Fruit fly (Drosophila melanogaster): ENCODE data around the gene MED27.

MED27 gene

dm6 chr3R:5624115-5624878 is 30.6 kb upstream of the MED27 start, which contains the start of the genes Dph4, Spec2 and RpL13A:
TSS of gene Dph4 (minus strand) at chr3R:5624125.
TSS of gene Spec2 (minus strand) at chr3R:5624125.
TSS of gene RpL13A (plus strand) at chr3R:5624474.
- TF ChIP-seq CG8478 (optimal IDR thresholded peaks at IDR 0.05), result no peak
- peak; percentile 47 to 55 for TF ChIP-seq CTCF (optimal IDR thresholded peaks at IDR 0.05)

- no peak for TF ChIP-seq CTCF (optimal IDR thresholded peaks at IDR 0.05)
- no peak for TF ChIP-seq CG8478 (optimal IDR thresholded peaks at IDR 0.05)
Measured at dm6 chr3R:5627552-5627951, 27.4 kb upstream of the MED27 start, which contains the start of gene CG31551. TSS of gene CG31551 (plus strand) at chr3R:5627852.

dm6 chr3R:5632182-5632581 is 22.8 kb upstream of the MED27 start, which contains the start of gene CG31549:
TSS of gene CG31549 (plus strand) at chr3R:5632192.
- TF ChIP-seq CTCF (optimal IDR thresholded peaks at IDR 0.05) (no peak), CG8478 (optimal IDR thresholded peaks at IDR 0.05) (no peak)

- TF ChIP-seq CG8478 (optimal IDR thresholded peaks at IDR 0.05) (no peak), CTCF (optimal IDR thresholded peaks at IDR 0.05) (no peak)
Measured at dm6 chr3R:5633437-5633836, 21.5 kb upstream of the MED27 start, which contains the start of gene CG12171. TSS of gene CG12171 (plus strand) at chr3R:5633627.

dm6 chr3R:5635524-5635923 is 19.4 kb upstream of the MED27 start, which contains the start of gene CG31546:
TSS of gene CG31546 (minus strand) at chr3R:5635624.
- TF ChIP-seq CG8478 (optimal IDR thresholded peaks at IDR 0.05), result no peak
- no peak for TF ChIP-seq CTCF (optimal IDR thresholded peaks at IDR 0.05)

- TF ChIP-seq CTCF (optimal IDR thresholded peaks at IDR 0.05), result no peak
- no peak for TF ChIP-seq CG8478 (optimal IDR thresholded peaks at IDR 0.05)
Measured at dm6 chr3R:5636519-5637430, 18.2 kb upstream of the MED27 start, which contains the start of the genes CG31548 and CG12170. TSS of gene CG31548 (minus strand) at chr3R:5636852. TSS of gene CG12170 (plus strand) at chr3R:5637234.

dm6 chr3R:5643421-5643820 is 11.5 kb upstream of the MED27 start:
- no peak for TF ChIP-seq CG8478 (optimal IDR thresholded peaks at IDR 0.05)
- no peak for TF ChIP-seq CTCF (optimal IDR thresholded peaks at IDR 0.05)

- TF ChIP-seq CG8478 (optimal IDR thresholded peaks at IDR 0.05) (no peak), CTCF (optimal IDR thresholded peaks at IDR 0.05) (no peak)
Measured at dm6 chr3R:5647705-5648568, 7.0 kb upstream of the MED27 start.

dm6 chr3R:5648569-5649476 is 6.1 kb upstream of the MED27 start, which contains the start of the genes MTA1-like and Sec23:
TSS of gene MTA1-like (minus strand) at chr3R:5648738.
TSS of gene Sec23 (plus strand) at chr3R:5649065.
- no peak for TF ChIP-seq CG8478 (optimal IDR thresholded peaks at IDR 0.05)
- no peak for TF ChIP-seq CTCF (optimal IDR thresholded peaks at IDR 0.05)

dm6 chr3R:5649903-5650302 is 5.0 kb upstream of the MED27 start:
- TF ChIP-seq CG8478 (optimal IDR thresholded peaks at IDR 0.05), result no peak
- no peak for TF ChIP-seq CTCF (optimal IDR thresholded peaks at IDR 0.05)

- no peak for TF ChIP-seq CTCF (optimal IDR thresholded peaks at IDR 0.05)
- no peak for TF ChIP-seq CG8478 (optimal IDR thresholded peaks at IDR 0.05)
Measured at dm6 chr3R:5653887-5654286, 1.1 kb upstream of the MED27 start.

- no peak for TF ChIP-seq CTCF (optimal IDR thresholded peaks at IDR 0.05)
- no peak for TF ChIP-seq CG8478 (optimal IDR thresholded peaks at IDR 0.05)
Measured at dm6 chr3R:5658984-5659802, 4.3 kb downstream of the MED27 start.

Measured in S2 (cell line).